Worm (Caenorhabditis elegans): ENCODE results near the gene Y57G11C.22.

DNA sequence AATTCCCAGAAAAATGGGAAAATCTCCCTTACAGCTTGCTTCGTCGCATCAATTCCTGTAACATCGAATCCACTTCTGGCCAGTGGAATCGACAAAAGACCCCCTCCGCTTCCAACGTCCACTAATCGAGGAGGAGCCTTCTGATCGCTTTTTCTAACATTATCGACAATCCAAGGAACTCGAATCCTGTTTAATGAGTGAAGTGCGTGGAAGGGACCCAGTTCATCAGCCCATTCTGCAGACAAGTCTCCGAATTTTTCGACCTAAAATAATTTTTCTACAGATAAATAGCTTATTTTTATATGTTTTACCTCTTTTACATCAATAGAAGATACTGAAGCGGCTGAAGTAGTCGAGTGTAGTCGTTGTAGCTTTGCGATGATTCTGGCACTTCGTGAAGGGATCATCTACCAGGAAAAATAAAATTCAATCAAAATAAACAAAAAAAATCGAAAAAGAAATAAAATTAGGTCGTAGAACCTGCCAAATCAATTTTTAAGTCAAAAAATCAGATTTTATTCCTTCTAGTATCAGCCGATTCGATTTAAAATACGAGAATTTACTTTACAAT is 41.0 kb upstream of the Y57G11C.22 start, which contains the start of gene coq-3:
- TF ChIP-seq ceh-13 (GFP tag; optimal IDR thresholded peaks at IDR 0.05) (no peak), flt-1 (GFP tag; IDR thresholded peaks at IDR 0.05) (no peak), sea-1 (GFP tag; conservative IDR thresholded peaks at IDR 0.05) (no peak), scrt-1 (GFP tag; IDR thresholded peaks at IDR 0.05) (no peak), ama-1 (optimal IDR thresholded peaks at IDR 0.05) (no peak), tbx-11 (GFP tag; IDR thresholded peaks at IDR 0.05) (no peak), hmbx-1 (tag; optimal IDR thresholded peaks at IDR 0.05) (no peak), ceh-36 (tag; optimal IDR thresholded peaks at IDR 0.05) (no peak), B0310.2 (tag; optimal IDR thresholded peaks at IDR 0.05) (no peak), tra-4 (tag; optimal IDR thresholded peaks at IDR 0.05) (no peak), tbx-37 (GFP tag; conservative IDR thresholded peaks at IDR 0.05) (no peak), pes-1 (GFP tag; IDR thresholded peaks at IDR 0.05) (no peak)
